Fruit fly (Drosophila melanogaster): ENCODE measurements around the gene Pnn.

- TF ChIP-seq tj (GFP tag; optimal IDR thresholded peaks at IDR 0.05) (no peak), Mnt (GFP tag; optimal IDR thresholded peaks at IDR 0.05) (no peak)
Observed at dm6 chr3R:9730784-9731183, 9.9 kb upstream of the Pnn start, which contains the start of gene FoxP.
